Worm (Caenorhabditis elegans): ENCODE measurements around the gene C50D2.6.

DNA sequence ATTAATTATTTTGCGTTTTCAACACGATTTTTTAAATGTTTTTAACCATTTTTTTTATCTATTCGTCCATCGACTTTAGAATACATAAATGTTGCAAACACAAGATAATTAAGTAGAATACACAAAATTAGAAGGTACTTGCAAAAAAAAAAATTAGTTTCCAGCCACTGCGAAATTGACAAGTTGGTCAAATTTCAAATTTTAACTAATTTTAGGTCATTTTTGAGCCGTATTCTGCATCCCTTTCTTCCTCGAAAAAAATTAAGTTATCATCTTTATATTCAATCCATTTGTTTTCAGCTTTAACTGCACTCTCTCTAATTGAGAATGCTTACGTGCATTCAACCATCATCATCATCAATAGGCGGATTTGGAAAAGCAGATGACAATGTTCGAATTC is 14.9 kb upstream of the C50D2.6 start, which contains the start of gene egl-26:
- no peak for TF ChIP-seq T22C8.4 (GFP tag; IDR thresholded peaks at IDR 0.05)
- TF ChIP-seq flt-1 (GFP tag; IDR thresholded peaks at IDR 0.05), result no peak
- no peak for TF ChIP-seq klf-2 (GFP tag; conservative IDR thresholded peaks at IDR 0.05)
- no peak for TF ChIP-seq cog-1 (tag; optimal IDR thresholded peaks at IDR 0.05)
- TF ChIP-seq ztf-23 (GFP tag; IDR thresholded peaks at IDR 0.05), result no peak

All from whole organism, midembryonic.